Comparison of ENCODE assay signal across 4 worm cellular contexts in the genomic region with DNA sequence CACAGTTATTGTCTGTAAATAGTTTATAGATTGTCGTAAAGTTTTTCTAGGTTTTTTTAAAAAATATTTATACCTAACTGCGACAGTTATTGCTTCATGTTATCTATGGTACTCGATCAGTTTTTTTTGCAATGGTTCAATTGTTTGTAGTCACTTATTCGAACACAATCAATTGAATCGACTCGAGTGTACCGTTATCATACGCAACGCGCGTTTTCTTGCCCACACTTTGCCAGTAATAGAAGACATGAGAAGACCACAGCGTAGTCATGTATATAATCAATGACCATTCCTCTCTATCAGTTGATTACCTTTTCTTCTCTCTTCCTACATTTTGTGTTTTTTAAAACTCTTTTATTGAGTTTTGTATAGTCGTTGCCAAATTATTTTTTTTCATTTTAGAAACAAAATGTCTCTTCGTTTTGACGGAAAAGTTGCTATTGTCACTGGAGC.
TF ChIP-seq lines count a peak whose summit lies in the region.

Gene dhs-28 (plus strand): TSS at position 403 of the 453 bp plus-strand sequence.

TF ChIP-seq in whole organism, L1 larva, 84 proteins besides CTCF, POLR2A, EP300 and RAD21 (continued from another document):
- TF ChIP-seq snu-23 (GFP tag; optimal IDR thresholded peaks at IDR 0.05; lab: Kevin White, UChicago) = peak; percentile 21
- TF ChIP-seq nhr-71 (tag; optimal IDR thresholded peaks at IDR 0.05; lab: Kevin White, UChicago) = peak; percentile 6
- TF ChIP-seq ceh-63 (GFP tag; optimal IDR thresholded peaks at IDR 0.05; lab: Kevin White, UChicago) = no peak
TF ChIP-seq in whole organism, L1 larva: peak in this region for 10.

TF ChIP-seq in whole organism, L2 larva, 48 proteins besides CTCF, POLR2A, EP300 and RAD21 (continued from another document):
- TF ChIP-seq dmd-4 (tag; optimal IDR thresholded peaks at IDR 0.05; lab: Kevin White, UChicago) (no peak), ama-1 (optimal IDR thresholded peaks at IDR 0.05; lab: Kevin White, UChicago) (peak; percentile 27), unc-39 (tag; optimal IDR thresholded peaks at IDR 0.05; lab: Kevin White, UChicago) (no peak), ZK546.5 (tag; optimal IDR thresholded peaks at IDR 0.05; lab: Kevin White, UChicago) (no peak), blmp-1 (tag; optimal IDR thresholded peaks at IDR 0.05; lab: Kevin White, UChicago; ENCODE audit: insufficient read depth) (no peak), fos-1 (tag; optimal IDR thresholded peaks at IDR 0.05; lab: Kevin White, UChicago) (peak; percentile 84), ztf-11 (tag; optimal IDR thresholded peaks at IDR 0.05; lab: Kevin White, UChicago) (no peak), gmeb-1 (tag; optimal IDR thresholded peaks at IDR 0.05; lab: Kevin White, UChicago) (no peak), F13H6.1 (tag; optimal IDR thresholded peaks at IDR 0.05; lab: Kevin White, UChicago) (peak; percentile 26), crh-2 (tag; optimal IDR thresholded peaks at IDR 0.05; lab: Kevin White, UChicago) (peak; percentile 53), nhr-23 (tag; optimal IDR thresholded peaks at IDR 0.05; lab: Kevin White, UChicago) (no peak)

TF ChIP-seq in whole organism, L4 larva, 104 proteins besides CTCF, POLR2A, EP300 and RAD21 (continued from another document):
- TF ChIP-seq dve-1 (tag; optimal IDR thresholded peaks at IDR 0.05; lab: Kevin White, UChicago; ENCODE audit: insufficient read depth) (peak; percentile 45), dpl-1 (GFP tag; optimal IDR thresholded peaks at IDR 0.05; lab: Kevin White, UChicago) (no peak), dmd-6 (GFP tag; IDR thresholded peaks at IDR 0.05; lab: Robert Waterston, UW) (peak; percentile 69), mxl-3 (GFP tag; optimal IDR thresholded peaks at IDR 0.05; lab: Kevin White, UChicago) (peak; percentile 14), mes-2 (tag; optimal IDR thresholded peaks at IDR 0.05; lab: Kevin White, UChicago; ENCODE audit: poor library complexity, severe bottlenecking) (peak; percentile 58), lsy-2 (tag; optimal IDR thresholded peaks at IDR 0.05; lab: Kevin White, UChicago) (peak in 1 of 2 experiments; percentile 36), daf-8 (GFP tag; IDR thresholded peaks at IDR 0.05; lab: Robert Waterston, UW) (no peak), mep-1 (tag; optimal IDR thresholded peaks at IDR 0.05; lab: Kevin White, UChicago) (peak; percentile 47), nhr-102 (tag; optimal IDR thresholded peaks at IDR 0.05; lab: Kevin White, UChicago) (peak; percentile 6), rbr-2 (tag; optimal IDR thresholded peaks at IDR 0.05; lab: Kevin White, UChicago) (no peak)

TF ChIP-seq in whole organism, young adult, 124 proteins besides CTCF, POLR2A, EP300 and RAD21 (continued from another document):
- no peak for TF ChIP-seq snpc-4 (GFP tag; optimal IDR thresholded peaks at IDR 0.05; lab: Kevin White, UChicago)
- no peak for TF ChIP-seq snpc-4 (tag; optimal IDR thresholded peaks at IDR 0.05; lab: Kevin White, UChicago)
- no peak for TF ChIP-seq akir-1 (GFP tag; optimal IDR thresholded peaks at IDR 0.05; lab: Kevin White, UChicago)
